Worm (Caenorhabditis elegans) whole organism, L4 larva: ENCODE results near the gene srh-217.

ENCODE experiments used
- F44E2.7 ChIP-seq: fragments of 200-800 bp; sonication (Bioruptor generic); IDR thresholded peaks from 2 replicates; pipeline ENCODE4 v2.1.2; 2022; ENCODE audit warnings: missing genetic modification characterization, missing compliant biosample characterization
- F49E8.2 ChIP-seq: sonication (generic microtip); optimal IDR thresholded peaks from 2 replicates; lab custom pipeline; 2016; ENCODE audit warnings: missing compliant biosample characterization, mild to moderate bottlenecking, missing genetic modification characterization, borderline replicate concordance
- R02D3.7 ChIP-seq: fragments of 150-350 bp; sonication (generic microtip); optimal IDR thresholded peaks from 3 replicates; lab custom pipeline; 2014; ENCODE audit warnings: missing biosample characterization, missing genetic modification characterization
- Y5F2A.4 ChIP-seq: fragments of 200-800 bp; sonication (Bioruptor generic); optimal IDR thresholded peaks from 2 replicates; lab custom pipeline; 2018; ENCODE audit warnings: mild to moderate bottlenecking, missing genetic modification characterization, missing compliant biosample characterization
- aha-1 ChIP-seq: fragments of 150-350 bp; peaks from one replicate; lab custom pipeline; 2014; ENCODE audit warnings: missing biosample characterization, missing genetic modification characterization
- aly-2 ChIP-seq: sonication (generic microtip); optimal IDR thresholded peaks from 2 replicates; lab custom pipeline; 2018; ENCODE audit warnings: missing biosample characterization, missing genetic modification characterization
- ceh-20 ChIP-seq: fragments of 200-800 bp; sonication (Bioruptor generic); IDR thresholded peaks from 2 replicates; pipeline ENCODE4 v1.3.6; 2022; ENCODE audit warnings: missing genetic modification reagents, missing genetic modification characterization, missing compliant biosample characterization
- ceh-32 ChIP-seq: sonication (generic microtip); optimal IDR thresholded peaks from 2 replicates; lab custom pipeline; 2016; ENCODE audit warnings: mild to moderate bottlenecking, missing genetic modification characterization, missing compliant biosample characterization; ENCODE audit not compliant: poor library complexity
- ceh-44 ChIP-seq: fragments of 200-800 bp; sonication (Bioruptor generic); IDR thresholded peaks from 2 replicates; pipeline ENCODE4 v1.3.6; 2022; ENCODE audit warnings: missing genetic modification reagents, missing genetic modification characterization, missing compliant biosample characterization
- ceh-62 ChIP-seq: sonication (generic microtip); optimal IDR thresholded peaks from 2 replicates; lab custom pipeline; 2017; ENCODE audit warnings: missing biosample characterization, missing genetic modification characterization
- ceh-82 ChIP-seq: sonication (generic microtip); optimal IDR thresholded peaks from 2 replicates; lab custom pipeline; 2017; ENCODE audit warnings: missing biosample characterization, missing genetic modification characterization
- ces-1 ChIP-seq: fragments of 150-350 bp; sonication (generic microtip); optimal IDR thresholded peaks from 4 replicates; lab custom pipeline; 2014; ENCODE audit warnings: missing biosample characterization, missing genetic modification reagents, missing genetic modification characterization
- daf-19 ChIP-seq: fragments of 200-800 bp; sonication (Bioruptor generic); conservative IDR thresholded peaks from 2 replicates; pipeline ENCODE4 v1.3.6; 2022; ENCODE audit warnings: missing genetic modification characterization, missing compliant biosample characterization
- dmd-8 ChIP-seq: fragments of 200-800 bp; sonication (Bioruptor generic); IDR thresholded peaks from 2 replicates; pipeline ENCODE4 v1.3.6; 2022; ENCODE audit warnings: missing genetic modification characterization, missing compliant biosample characterization
- dpl-1 ChIP-seq: fragments of 150-350 bp; optimal IDR thresholded peaks from 2 replicates; lab custom pipeline; 2014; ENCODE audit warnings: missing biosample characterization, missing genetic modification reagents, missing genetic modification characterization
- egl-43 ChIP-seq: fragments of 200-800 bp; sonication (Bioruptor generic); IDR thresholded peaks from 2 replicates; pipeline ENCODE4 v1.3.6; 2022; ENCODE audit warnings: missing genetic modification reagents, missing genetic modification characterization, missing compliant biosample characterization
- fos-1 ChIP-seq: fragments of 150-350 bp; optimal IDR thresholded peaks from 2 replicates; lab custom pipeline; 2014; ENCODE audit warnings: missing biosample characterization, missing genetic modification characterization
- gei-8 ChIP-seq: fragments of 200-800 bp; sonication (Bioruptor generic); optimal IDR thresholded peaks from 2 replicates; lab custom pipeline; 2018; ENCODE audit warnings: mild to moderate bottlenecking, missing genetic modification characterization, missing compliant biosample characterization
- hlh-11 ChIP-seq: fragments of 200-800 bp; sonication (Bioruptor generic); optimal IDR thresholded peaks from 2 replicates; lab custom pipeline; 2018; ENCODE audit warnings: mild to moderate bottlenecking, missing genetic modification characterization, missing compliant biosample characterization
- lin-15B ChIP-seq: fragments of 150-350 bp; sonication (generic microtip); optimal IDR thresholded peaks from 3 replicates; lab custom pipeline; 2014; ENCODE audit warnings: missing biosample characterization, missing genetic modification characterization
- lir-3 ChIP-seq: sonication (generic microtip); optimal IDR thresholded peaks from 2 replicates; lab custom pipeline; 2016; ENCODE audit warnings: mild to moderate bottlenecking, missing genetic modification characterization, missing compliant biosample characterization
- madf-5 ChIP-seq, 2 experiments: fragments of 200-800 bp; sonication (Bioruptor generic); IDR thresholded peaks; 2 replicates each; pipeline ENCODE4 v1.3.6; 2022; ENCODE audit warnings: missing compliant biosample characterization in 2 of 2, missing genetic modification characterization in 2 of 2
- mdt-29 ChIP-seq: fragments of 200-800 bp; sonication (Bioruptor generic); IDR thresholded peaks from 2 replicates; pipeline ENCODE4 v1.3.6; 2022; ENCODE audit warnings: missing genetic modification reagents, missing genetic modification characterization, missing compliant biosample characterization
- mes-2 ChIP-seq: sonication (generic microtip); optimal IDR thresholded peaks from 2 replicates; lab custom pipeline; 2016; ENCODE audit warnings: missing genotype, mild to moderate bottlenecking, missing genetic modification characterization, missing compliant biosample characterization; ENCODE audit not compliant: poor library complexity, severe bottlenecking
- mxl-2 ChIP-seq: fragments of 200-800 bp; sonication (Bioruptor generic); conservative IDR thresholded peaks from 2 replicates; pipeline ENCODE4 v1.3.6; 2022; ENCODE audit warnings: missing genetic modification reagents, missing genetic modification characterization, missing compliant biosample characterization
- mxl-3 ChIP-seq: fragments of 200-800 bp; sonication (Bioruptor generic); optimal IDR thresholded peaks from 2 replicates; lab custom pipeline; 2018; ENCODE audit warnings: mild to moderate bottlenecking, missing genetic modification characterization, missing compliant biosample characterization
- nhr-102 ChIP-seq: sonication (generic microtip); optimal IDR thresholded peaks from 2 replicates; lab custom pipeline; 2016; ENCODE audit warnings: mild to moderate bottlenecking, missing genetic modification characterization, moderate library complexity, missing compliant biosample characterization
- nhr-11 ChIP-seq: fragments of 150-350 bp; optimal IDR thresholded peaks from 2 replicates; lab custom pipeline; 2014; ENCODE audit warnings: missing biosample characterization, missing genetic modification characterization
- nhr-25 ChIP-seq: sonication (generic microtip); optimal IDR thresholded peaks from 2 replicates; lab custom pipeline; 2017; ENCODE audit warnings: missing genetic modification characterization, mild to moderate bottlenecking, missing compliant biosample characterization, antibody characterized with exemption, moderate library complexity, borderline replicate concordance; ENCODE audit not compliant: insufficient read depth
- nhr-6 ChIP-seq: fragments of 150-350 bp; optimal IDR thresholded peaks from 2 replicates; lab custom pipeline; 2014; ENCODE audit warnings: missing biosample characterization, missing genetic modification characterization
- nhr-76 ChIP-seq: fragments of 150-350 bp; optimal IDR thresholded peaks from 2 replicates; lab custom pipeline; 2014; ENCODE audit warnings: missing biosample characterization, missing genetic modification characterization
- pha-4 ChIP-seq, 2 experiments: fragments of 150-350 bp in 1 of 2; fragments of 200-800 bp in 1 of 2; sonication (Bioruptor generic) in 1 of 2; IDR thresholded peaks in 1 of 2; optimal IDR thresholded peaks in 1 of 2; 2 replicates each; pipeline versions ENCODE4 v1.3.6 to Lab custom; 2014 to 2022; ENCODE audit warnings: missing genetic modification characterization in 2 of 2, missing genetic modification reagents in 2 of 2, missing biosample characterization in 1 of 2, missing compliant biosample characterization in 1 of 2
- pqm-1 ChIP-seq: sonication (generic microtip); optimal IDR thresholded peaks from 2 replicates; lab custom pipeline; 2017; ENCODE audit warnings: missing biosample characterization, missing genetic modification characterization
- saeg-2 ChIP-seq: fragments of 200-800 bp; sonication (Bioruptor generic); IDR thresholded peaks from 2 replicates; pipeline ENCODE4 v1.3.6; 2022; ENCODE audit warnings: missing genetic modification reagents, missing genetic modification characterization, missing compliant biosample characterization
- snpc-1.2 ChIP-seq: fragments of 200-800 bp; sonication (Bioruptor generic); IDR thresholded peaks from 2 replicates; pipeline ENCODE4 v1.3.6; 2022; ENCODE audit warnings: missing genetic modification reagents, missing genetic modification characterization, missing compliant biosample characterization
- snpc-4 ChIP-seq: fragments of 150-350 bp; optimal IDR thresholded peaks from 2 replicates; lab custom pipeline; 2014; ENCODE audit warnings: missing biosample characterization, missing genetic modification characterization
- spr-3 ChIP-seq: fragments of 200-800 bp; sonication (Bioruptor generic); optimal IDR thresholded peaks from 2 replicates; lab custom pipeline; 2018; ENCODE audit warnings: mild to moderate bottlenecking, missing genetic modification characterization, missing compliant biosample characterization
- tra-1 ChIP-seq: fragments of 200-800 bp; sonication (Bioruptor generic); IDR thresholded peaks from 2 replicates; pipeline ENCODE4 v1.3.6; 2022; ENCODE audit warnings: missing genetic modification reagents, missing genetic modification characterization, missing compliant biosample characterization
- unc-130 ChIP-seq: sonication (generic microtip); optimal IDR thresholded peaks from 2 replicates; lab custom pipeline; 2016; ENCODE audit warnings: missing genetic modification reagents, missing genetic modification characterization, missing compliant biosample characterization
- unc-62 ChIP-seq, 3 experiments: fragments of 150-350 bp in 1 of 3; sonication (generic microtip); optimal IDR thresholded peaks in 2 of 3; peaks in 1 of 3; 1 replicate in 1 of 3; 2 replicates in 2 of 3; lab custom pipeline; 2014 to 2017; ENCODE audit warnings: missing biosample characterization in 3 of 3, missing genetic modification characterization in 3 of 3, missing genetic modification reagents in 3 of 3, missing genotype in 1 of 3
- vab-7 ChIP-seq: fragments of 200-800 bp; sonication (Bioruptor generic); IDR thresholded peaks from 2 replicates; pipeline ENCODE4 v1.3.6; 2022; ENCODE audit warnings: missing genetic modification reagents, missing genetic modification characterization, missing compliant biosample characterization
- zag-1 ChIP-seq: fragments of 150-350 bp; optimal IDR thresholded peaks from 2 replicates; lab custom pipeline; 2014; ENCODE audit warnings: missing biosample characterization, missing genetic modification characterization
- zip-2 ChIP-seq: fragments of 150-350 bp; optimal IDR thresholded peaks from 2 replicates; lab custom pipeline; 2014; ENCODE audit warnings: missing biosample characterization, missing genetic modification characterization
- ztf-11 ChIP-seq: fragments of 150-350 bp; optimal IDR thresholded peaks from 2 replicates; lab custom pipeline; 2014; ENCODE audit warnings: missing biosample characterization, missing genetic modification characterization

Gene srh-217

DNA sequence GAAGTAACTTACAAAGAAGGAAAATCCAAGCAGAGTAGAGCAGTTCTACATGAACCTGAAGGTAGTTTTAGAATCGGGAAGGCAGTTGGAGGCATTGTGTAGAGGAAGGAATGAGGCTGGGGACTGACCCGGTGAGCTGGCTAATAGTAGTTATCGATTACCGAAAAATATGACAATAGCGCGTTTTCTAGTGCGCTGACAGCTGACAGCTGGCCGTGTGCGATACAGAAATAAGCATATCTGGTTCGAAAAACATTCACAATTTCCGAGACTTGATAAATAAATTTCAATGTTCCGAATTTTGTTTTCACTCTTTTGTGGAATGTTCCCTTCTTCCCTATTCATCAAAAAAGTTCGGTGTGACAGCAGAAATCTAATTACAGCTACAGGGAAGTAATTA is 10.7 kb upstream of the srh-217 start, which contains the start of the genes fbxb-59 and srbc-34:
Gene fbxb-59, minus strand, starts transcription at position 101 of the 400 bp plus-strand sequence.
Gene srbc-34, plus strand, starts transcription at position 233 of the 400 bp plus-strand sequence.
- TF ChIP-seq dpl-1 (GFP tag; lab: Kevin White, UChicago) (no peak), tra-1 (GFP tag; lab: Robert Waterston, UW) (no peak), zip-2 (tag; lab: Kevin White, UChicago) (no peak), saeg-2 (GFP tag; lab: Robert Waterston, UW) (no peak), egl-43 (GFP tag; lab: Robert Waterston, UW) (no peak), nhr-6 (tag; lab: Kevin White, UChicago) (no peak), lir-3 (no peak), hlh-11 (no peak), vab-7 (GFP tag; lab: Robert Waterston, UW) (no peak), gei-8 (GFP tag; lab: Kevin White, UChicago) (no peak), ceh-44 (GFP tag; lab: Robert Waterston, UW) (no peak)

DNA sequence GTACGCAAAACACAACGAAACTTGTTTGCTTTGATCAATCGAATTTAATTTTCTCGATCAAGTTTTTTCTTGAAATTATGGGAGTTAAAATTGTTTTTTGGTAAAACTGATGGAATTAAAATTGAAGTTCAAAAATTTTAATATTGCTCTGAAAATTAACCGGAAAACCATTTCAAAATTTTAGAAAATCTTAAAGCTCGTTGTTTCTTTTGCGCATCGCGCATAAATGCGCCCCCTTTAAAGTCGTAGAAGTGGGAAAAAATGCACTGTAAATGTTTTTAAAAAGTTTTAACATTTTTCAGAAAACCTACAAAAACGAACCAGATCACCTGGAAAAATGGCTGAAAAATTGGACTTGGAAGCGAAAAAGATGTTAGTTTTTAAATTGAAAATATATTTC is 7.7 kb upstream of the srh-217 start, which contains the start of gene fbxa-113:
Gene fbxa-113, plus strand, starts transcription at position 301 of the 400 bp plus-strand sequence.
- TF ChIP-seq madf-5 (GFP tag; IDR thresholded peaks at IDR 0.05; lab: Robert Waterston, UW) (no peak), ceh-32 (tag; lab: Kevin White, UChicago) (no peak), aly-2 (no peak), ceh-20 (GFP tag; lab: Robert Waterston, UW) (no peak), spr-3 (GFP tag; lab: Kevin White, UChicago) (no peak), mes-2 (tag; lab: Kevin White, UChicago) (no peak), egl-43 (GFP tag; lab: Robert Waterston, UW) (no peak), dmd-8 (no peak), pha-4 (GFP tag; IDR thresholded peaks at IDR 0.05; lab: Robert Waterston, UW) (no peak), pha-4 (tag; optimal IDR thresholded peaks at IDR 0.05; lab: Kevin White, UChicago) (no peak), unc-130 (no peak), nhr-76 (no peak), ztf-11 (tag; lab: Kevin White, UChicago) (no peak), saeg-2 (GFP tag; lab: Robert Waterston, UW) (no peak), nhr-102 (tag; lab: Kevin White, UChicago) (no peak), fos-1 (tag; lab: Kevin White, UChicago) (no peak), nhr-25 (tag; lab: Kevin White, UChicago) (no peak), ceh-82 (no peak), F44E2.7 (GFP tag; lab: Robert Waterston, UW) (no peak), daf-19 (GFP tag; lab: Robert Waterston, UW) (no peak), mxl-2 (GFP tag; lab: Robert Waterston, UW) (no peak)

DNA sequence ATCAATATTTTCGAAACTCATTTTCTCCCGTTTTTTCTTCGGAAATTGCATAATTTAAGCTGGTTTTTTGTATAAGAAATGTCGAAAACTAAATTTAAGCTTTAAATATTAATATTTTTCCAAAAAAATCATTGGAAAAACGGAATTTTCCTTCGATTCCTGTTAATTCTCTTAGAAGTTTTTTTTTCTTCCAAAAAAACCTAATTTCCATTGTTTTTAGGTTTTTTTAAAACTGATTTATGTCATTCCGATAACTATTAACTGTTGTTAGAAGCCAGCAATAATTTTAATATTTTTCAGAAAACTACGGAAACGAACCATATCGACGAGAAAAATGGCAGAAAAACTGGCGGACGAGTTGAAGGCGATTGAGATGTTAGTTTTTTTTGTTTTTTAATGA is 6.0 kb upstream of the srh-217 start, which contains the start of gene fbxa-114:
Gene fbxa-114, plus strand, starts transcription at position 301 of the 400 bp plus-strand sequence.
- peak; percentile 55 for TF ChIP-seq aha-1 (tag; lab: Kevin White, UChicago)
- no peak for TF ChIP-seq snpc-4 (tag; lab: Kevin White, UChicago)
- TF ChIP-seq, all 104 proteins: peak for 1

DNA sequence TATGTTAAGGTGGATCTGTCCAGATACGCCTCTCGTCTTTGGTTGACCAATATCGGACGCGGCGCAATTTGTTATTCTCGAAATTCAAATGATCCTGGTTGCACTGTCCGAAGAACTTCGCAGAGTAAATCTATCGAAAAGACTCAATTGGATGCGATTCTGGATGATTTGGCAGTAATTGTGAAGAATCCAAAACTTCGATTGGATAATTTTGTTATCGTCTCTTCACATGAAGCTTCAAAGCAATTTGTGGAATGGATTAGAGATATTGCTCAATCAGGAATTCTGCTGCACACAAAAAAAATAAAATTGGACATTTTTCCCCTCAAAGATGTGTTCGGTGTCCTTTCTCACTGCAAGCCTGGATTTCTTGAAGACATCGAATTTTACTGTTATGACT is 4.3 kb upstream of the srh-217 start:
- TF ChIP-seq unc-62 (GFP tag; optimal IDR thresholded peaks at IDR 0.05 in 1 of 2; lab: Kevin White, UChicago) (peak in 1 of 2 experiments; percentile 93), unc-62 (tag; optimal IDR thresholded peaks at IDR 0.05; lab: Kevin White, UChicago) (no peak), nhr-11 (tag; lab: Kevin White, UChicago) (no peak)

DNA sequence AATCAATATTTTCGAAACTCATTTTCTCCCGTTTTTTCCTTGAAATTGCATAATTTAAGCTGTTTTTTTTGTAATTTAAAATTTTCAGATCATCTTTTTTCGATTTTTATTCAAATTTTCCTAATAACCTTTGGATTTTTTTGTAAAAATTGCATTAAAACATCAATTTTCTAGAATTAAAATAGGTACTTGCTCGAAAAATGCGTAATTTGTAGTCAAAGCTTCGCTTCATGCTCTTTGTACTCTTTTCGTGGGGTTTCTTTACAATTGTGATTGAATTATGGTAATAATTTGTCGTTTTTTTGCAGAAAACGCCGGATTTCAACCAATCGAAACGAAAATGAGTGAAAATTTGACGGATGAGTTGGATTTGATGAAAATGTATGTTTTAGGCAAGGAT is 3.6 kb upstream of the srh-217 start, which contains the start of gene fog-2:
Gene fog-2, plus strand, starts transcription at position 301 of the 400 bp plus-strand sequence.
- no peak for TF ChIP-seq zag-1 (tag; lab: Kevin White, UChicago)
- no peak for TF ChIP-seq Y5F2A.4
- TF ChIP-seq F49E8.2 (tag; lab: Kevin White, UChicago), result no peak
- no peak for TF ChIP-seq mdt-29
- no peak for TF ChIP-seq ceh-62 (tag; lab: Kevin White, UChicago)
- no peak for TF ChIP-seq lin-15B (tag; lab: Kevin White, UChicago)
- no peak for TF ChIP-seq mxl-3 (GFP tag; lab: Kevin White, UChicago)
- no peak for TF ChIP-seq madf-5 (GFP tag; IDR thresholded peaks at IDR 0.05; lab: Robert Waterston, UW)
- no peak for TF ChIP-seq pqm-1 (tag; lab: Kevin White, UChicago)
- TF ChIP-seq F44E2.7 (GFP tag; lab: Robert Waterston, UW), result no peak
- TF ChIP-seq ces-1 (GFP tag; lab: Kevin White, UChicago), result no peak
- no peak for TF ChIP-seq R02D3.7 (tag; lab: Kevin White, UChicago)
- TF ChIP-seq snpc-1.2 (GFP tag; lab: Robert Waterston, UW), result no peak
